Fruit fly (Drosophila melanogaster) whole organism, embryonic: Measurements from ENCODE around the gene CG7860.

Experiments used
- CG10274 ChIP-seq: fragments of 200-800 bp; sonication (Bioruptor generic); optimal IDR thresholded peaks from 3 replicates; lab custom pipeline; 2017; ENCODE audit warnings: missing biosample characterization, mild to moderate bottlenecking, missing genetic modification characterization
- CG10565 ChIP-seq: fragments of 200-800 bp; sonication (Bioruptor generic); optimal IDR thresholded peaks from 3 replicates; lab custom pipeline; 2016; ENCODE audit warnings: missing biosample characterization, mild to moderate bottlenecking, missing genetic modification characterization
- CG10979 ChIP-seq: fragments of 200-800 bp; sonication (Bioruptor generic); optimal IDR thresholded peaks from 2 replicates; lab custom pipeline; 2018; ENCODE audit warnings: missing biosample characterization, mild to moderate bottlenecking, missing genetic modification characterization, moderate library complexity
- CG11504 ChIP-seq: fragments of 200-800 bp; sonication (Bioruptor generic); optimal IDR thresholded peaks from 3 replicates; lab custom pipeline; 2019; ENCODE audit warnings: missing biosample characterization, mild to moderate bottlenecking, missing genetic modification characterization, moderate library complexity
- CG12391 ChIP-seq: fragments of 200-800 bp; sonication (Bioruptor generic); optimal IDR thresholded peaks from 3 replicates; lab custom pipeline; 2018; ENCODE audit warnings: missing biosample characterization, mild to moderate bottlenecking, missing genetic modification characterization, moderate library complexity
- CG12942 ChIP-seq: fragments of 200-800 bp; sonication (Bioruptor generic); optimal IDR thresholded peaks from 3 replicates; lab custom pipeline; 2016; ENCODE audit warnings: missing biosample characterization, missing genetic modification characterization
- CG14050 ChIP-seq: fragments of 200-800 bp; sonication (Bioruptor generic); IDR thresholded peaks from 3 replicates; pipeline ENCODE4 v1.3.6; 2022; ENCODE audit warnings: missing biosample characterization, missing genetic modification characterization
- CG15601 ChIP-seq: fragments of 200-800 bp; sonication (Bioruptor generic); optimal IDR thresholded peaks from 3 replicates; lab custom pipeline; 2019; ENCODE audit warnings: missing biosample characterization, mild to moderate bottlenecking, missing genetic modification characterization, moderate library complexity
- CG18619 ChIP-seq: fragments of 200-800 bp; sonication (Bioruptor generic); optimal IDR thresholded peaks from 3 replicates; lab custom pipeline; 2017; ENCODE audit warnings: missing biosample characterization, mild to moderate bottlenecking, missing genetic modification characterization
- CG2202 ChIP-seq: fragments of 200-800 bp; sonication (Bioruptor generic); optimal IDR thresholded peaks from 2 replicates; lab custom pipeline; 2018; ENCODE audit warnings: missing biosample characterization, mild to moderate bottlenecking, missing genetic modification characterization
- CG31441 ChIP-seq: fragments of 200-800 bp; sonication (Bioruptor generic); IDR thresholded peaks from 2 replicates; pipeline ENCODE4 v1.3.6; 2022; ENCODE audit warnings: missing biosample characterization, missing genetic modification characterization
- CG3407 ChIP-seq: fragments of 200-800 bp; sonication (Bioruptor generic); optimal IDR thresholded peaks from 2 replicates; lab custom pipeline; 2018; ENCODE audit warnings: missing biosample characterization, mild to moderate bottlenecking, missing genetic modification characterization
- CG3726 ChIP-seq: fragments of 200-800 bp; sonication (Bioruptor generic); IDR thresholded peaks from 3 replicates; pipeline ENCODE4, ENCODE4 v1.3.6; 2022; ENCODE audit warnings: missing biosample characterization, missing genetic modification characterization
- CG4282 ChIP-seq: fragments of 200-800 bp; sonication (Bioruptor generic); optimal IDR thresholded peaks from 2 replicates; lab custom pipeline; 2016; ENCODE audit warnings: missing biosample characterization, missing genetic modification characterization
- CG4360 ChIP-seq: fragments of 200-800 bp; sonication (Bioruptor generic); IDR thresholded peaks from 2 replicates; pipeline ENCODE4 v1.3.6; 2022; ENCODE audit warnings: missing biosample characterization, missing genetic modification characterization
- CG7357 ChIP-seq: fragments of 200-800 bp; sonication (Bioruptor generic); IDR thresholded peaks from 3 replicates; pipeline ENCODE4 v1.3.6; 2022; ENCODE audit warnings: missing biosample characterization, missing genetic modification characterization
- CG7928 ChIP-seq: fragments of 200-800 bp; sonication (Bioruptor generic); optimal IDR thresholded peaks from 2 replicates; lab custom pipeline; 2017; ENCODE audit warnings: missing biosample characterization, mild to moderate bottlenecking, missing genetic modification characterization
- CG8290 ChIP-seq, 3 experiments: fragments of 200-800 bp; sonication (Bioruptor generic); optimal IDR thresholded peaks; 2 replicates each; lab custom pipeline; 2016 to 2019; ENCODE audit warnings: missing biosample characterization in 3 of 3, missing genetic modification characterization in 3 of 3, mild to moderate bottlenecking in 2 of 3, moderate library complexity in 1 of 3
- Dp ChIP-seq: fragments of 200-800 bp; sonication (Bioruptor generic); optimal IDR thresholded peaks from 2 replicates; lab custom pipeline; 2018; ENCODE audit warnings: missing biosample characterization, mild to moderate bottlenecking, missing genetic modification characterization, moderate library complexity
- Eip74EF ChIP-seq, 2 experiments: fragments of 200-800 bp in 1 of 2; fragments of >200 bp in 1 of 2; sonication (Bioruptor generic) in 1 of 2; optimal IDR thresholded peaks; 2 replicates each; lab custom pipeline; 2017 to 2019; ENCODE audit warnings: missing biosample characterization in 2 of 2, missing genetic modification characterization in 2 of 2, mild to moderate bottlenecking in 1 of 2, moderate library complexity in 1 of 2
- Elba2 ChIP-seq: fragments of 200-800 bp; sonication (Bioruptor generic); optimal IDR thresholded peaks from 3 replicates; lab custom pipeline; 2016; ENCODE audit warnings: missing biosample characterization, missing genetic modification characterization
- Ets65A ChIP-seq: fragments of 200-800 bp; sonication (Bioruptor generic); peaks from one replicate; lab custom pipeline; 2016; ENCODE audit warnings: missing biosample characterization, missing genetic modification characterization
- Fer2 ChIP-seq: fragments of 200-800 bp; sonication (Bioruptor generic); optimal IDR thresholded peaks from 2 replicates; lab custom pipeline; 2018; ENCODE audit warnings: missing biosample characterization, mild to moderate bottlenecking, missing genetic modification characterization, moderate library complexity
- Hr3 ChIP-seq: fragments of 200-800 bp; sonication (Bioruptor generic); optimal IDR thresholded peaks from 3 replicates; lab custom pipeline; 2016; ENCODE audit warnings: missing biosample characterization, missing genetic modification characterization
- MTF-1 ChIP-seq: fragments of 200-800 bp; sonication (Bioruptor generic); optimal IDR thresholded peaks from 2 replicates; lab custom pipeline; 2018; ENCODE audit warnings: missing biosample characterization, mild to moderate bottlenecking, missing genetic modification characterization, borderline replicate concordance
- Med ChIP-seq: fragments of 200-800 bp; sonication (Bioruptor generic); peaks from one replicate; lab custom pipeline; 2016; ENCODE audit warnings: missing biosample characterization, missing genetic modification characterization, mild to moderate bottlenecking, inconsistent platforms, moderate library complexity
- NC2α ChIP-seq: fragments of 200-800 bp; sonication (Bioruptor generic); optimal IDR thresholded peaks from 2 replicates; lab custom pipeline; 2016; ENCODE audit warnings: missing biosample characterization, missing genetic modification characterization
- NC2β ChIP-seq: fragments of 200-800 bp; sonication (Bioruptor generic); optimal IDR thresholded peaks from 2 replicates; lab custom pipeline; 2016; ENCODE audit warnings: missing biosample characterization, missing genetic modification characterization
- PHDP ChIP-seq: fragments of 200-800 bp; sonication (Bioruptor generic); optimal IDR thresholded peaks from 3 replicates; lab custom pipeline; 2018; ENCODE audit warnings: missing biosample characterization, mild to moderate bottlenecking, missing genetic modification characterization, moderate library complexity
- Rx ChIP-seq: fragments of 200-800 bp; sonication (Bioruptor generic); IDR thresholded peaks from 2 replicates; pipeline ENCODE4 v1.3.6; 2022; ENCODE audit warnings: missing biosample characterization, missing genetic modification characterization
- Side ChIP-seq: fragments of 200-800 bp; sonication (Bioruptor generic); optimal IDR thresholded peaks from 2 replicates; lab custom pipeline; 2016; ENCODE audit warnings: missing biosample characterization, missing genetic modification characterization
- cad ChIP-seq: fragments of >200 bp; optimal IDR thresholded peaks from 2 replicates; lab custom pipeline; 2017; ENCODE audit warnings: missing biosample characterization, missing genetic modification characterization
- cato ChIP-seq: fragments of 200-800 bp; sonication (Bioruptor generic); optimal IDR thresholded peaks from 2 replicates; lab custom pipeline; 2016; ENCODE audit warnings: missing biosample characterization, missing genetic modification characterization, borderline replicate concordance
- chinmo ChIP-seq: fragments of 200-800 bp; sonication (Bioruptor generic); IDR thresholded peaks from 4 replicates; pipeline ENCODE4 v1.3.6; 2022; ENCODE audit warnings: missing biosample characterization, missing genetic modification characterization; ENCODE audit not compliant: partially characterized antibody
- crp ChIP-seq, 2 experiments: fragments of 200-800 bp; sonication (Bioruptor generic); optimal IDR thresholded peaks; 2 replicates in 1 of 2; 3 replicates in 1 of 2; lab custom pipeline; 2017; ENCODE audit warnings: missing biosample characterization in 2 of 2, missing genetic modification characterization in 2 of 2, mild to moderate bottlenecking in 1 of 2, moderate library complexity in 1 of 2
- ems ChIP-seq: fragments of 200-800 bp; sonication (Bioruptor generic); optimal IDR thresholded peaks from 3 replicates; lab custom pipeline; 2016; ENCODE audit warnings: missing biosample characterization, missing genetic modification characterization
- gcm ChIP-seq: fragments of 200-800 bp; sonication (Bioruptor generic); optimal IDR thresholded peaks from 2 replicates; lab custom pipeline; 2019; ENCODE audit warnings: missing biosample characterization, mild to moderate bottlenecking, missing genetic modification characterization, moderate library complexity
- grau ChIP-seq: fragments of 200-800 bp; optimal IDR thresholded peaks from 3 replicates; lab custom pipeline; 2019; ENCODE audit warnings: missing biosample characterization, mild to moderate bottlenecking, missing genetic modification characterization, moderate library complexity
- hbn ChIP-seq: fragments of 200-800 bp; sonication (Bioruptor generic); IDR thresholded peaks from 2 replicates; pipeline ENCODE4 v1.3.6; 2022; ENCODE audit warnings: missing biosample characterization, missing genetic modification characterization; ENCODE audit not compliant: partially characterized antibody
- insv ChIP-seq, 2 experiments: fragments of 200-800 bp; sonication (Bioruptor generic); optimal IDR thresholded peaks; 3 replicates each; lab custom pipeline; 2016 to 2018; ENCODE audit warnings: missing biosample characterization in 2 of 2, missing genetic modification characterization in 2 of 2
- jumu ChIP-seq: fragments of 200-800 bp; sonication (Bioruptor generic); optimal IDR thresholded peaks from 3 replicates; lab custom pipeline; 2016; ENCODE audit warnings: missing biosample characterization, missing genetic modification characterization
- nom ChIP-seq: fragments of 200-800 bp; sonication (Bioruptor generic); optimal IDR thresholded peaks from 2 replicates; lab custom pipeline; 2017; ENCODE audit warnings: missing biosample characterization, missing genetic modification characterization, mild to moderate bottlenecking, moderate library complexity, missing genetic modification reagents
- pita ChIP-seq: fragments of 200-800 bp; sonication (Bioruptor generic); optimal IDR thresholded peaks from 2 replicates; lab custom pipeline; 2017; ENCODE audit warnings: missing biosample characterization, mild to moderate bottlenecking, missing genetic modification characterization
- pum ChIP-seq: fragments of 200-800 bp; sonication (Bioruptor generic); optimal IDR thresholded peaks from 2 replicates; lab custom pipeline; 2016; ENCODE audit warnings: missing biosample characterization, missing genetic modification characterization
- rib ChIP-seq: fragments of 200-800 bp; sonication (Bioruptor generic); IDR thresholded peaks from 2 replicates; pipeline ENCODE4 v1.3.6; 2022; ENCODE audit warnings: missing biosample characterization, missing genetic modification characterization
- sens-2 ChIP-seq: fragments of 200-800 bp; sonication (Bioruptor generic); IDR thresholded peaks from 2 replicates; pipeline ENCODE4 v1.3.6; 2022; ENCODE audit warnings: missing biosample characterization, missing genetic modification characterization
- tna ChIP-seq: fragments of 200-800 bp; sonication (Bioruptor generic); IDR thresholded peaks from 2 replicates; pipeline ENCODE4 v1.3.6; 2022; ENCODE audit warnings: missing biosample characterization, missing genetic modification characterization; ENCODE audit not compliant: partially characterized antibody
- usp ChIP-seq: fragments of >200 bp; optimal IDR thresholded peaks from 2 replicates; lab custom pipeline; 2017; ENCODE audit warnings: missing biosample characterization, missing genetic modification characterization

Gene CG7860

dm6 chrX:15618953-15619630 is 50.3 kb downstream of the CG7860 start (continued):
- peak; percentile 72 for TF ChIP-seq Side (GFP tag; lab: Kevin White, UChicago)
- TF ChIP-seq ems (GFP tag; lab: Kevin White, UChicago): peak; percentile 66
- TF ChIP-seq Ets65A (GFP tag; lab: Kevin White, UChicago): peak; percentile 98
- TF ChIP-seq pum (GFP tag; lab: Kevin White, UChicago): peak; percentile 65
- TF ChIP-seq cato: peak; percentile 70
- TF ChIP-seq CG3407 (GFP tag; lab: Kevin White, UChicago): peak; percentile 62
- TF ChIP-seq CG4360 (GFP tag; lab: Robert Waterston, UW): 0 out of 2 replicates have a peak, but pooled peaks have one; percentile 15
- peak; percentile 79 for TF ChIP-seq grau
- TF ChIP-seq Rx: peak; percentile 76
- TF ChIP-seq NC2β (GFP tag; lab: Kevin White, UChicago): peak; percentile 33
- peak; percentile 54 for TF ChIP-seq CG2202
- peak; percentile 72 for TF ChIP-seq CG15601 (tag; lab: Kevin White, UChicago)
- peak; percentile 95 for TF ChIP-seq Med (GFP tag; lab: Kevin White, UChicago)
- TF ChIP-seq CG31441 (GFP tag; lab: Robert Waterston, UW): peak; percentile 81
- peak; percentile 77 for TF ChIP-seq jumu (GFP tag; lab: Kevin White, UChicago)
- TF ChIP-seq gcm: peak; percentile 56
- TF ChIP-seq nom (GFP tag; lab: Kevin White, UChicago): no peak
- peak; percentile 83 for TF ChIP-seq Hr3 (GFP tag; lab: Kevin White, UChicago)
- TF ChIP-seq CG12391 (tag; lab: Kevin White, UChicago): peak; percentile 79
- TF ChIP-seq Elba2: no peak
- TF ChIP-seq crp (GFP tag; optimal IDR thresholded peaks at IDR 0.05; lab: Kevin White, UChicago): peak in 1 of 2 experiments; percentile 25
- TF ChIP-seq CG8290 (GFP tag; optimal IDR thresholded peaks at IDR 0.05; lab: Kevin White, UChicago): peak; percentile 80
- TF ChIP-seq CG8290 (tag; optimal IDR thresholded peaks at IDR 0.05; lab: Kevin White, UChicago): peak in 1 of 2 experiments; percentile 78
- peak; percentile 17 for TF ChIP-seq Fer2
- no peak for TF ChIP-seq insv (GFP tag; optimal IDR thresholded peaks at IDR 0.05; lab: Kevin White, UChicago)
- peak; percentile 61 for TF ChIP-seq NC2α
- no peak for TF ChIP-seq usp (GFP tag; lab: Kevin White, UChicago)
- 0 out of 2 replicates have a peak, but pooled peaks have one; percentile 34 for TF ChIP-seq sens-2
- TF ChIP-seq CG14050 (GFP tag; lab: Robert Waterston, UW): peak; percentile 67; the same call in 2 of the 3 replicates
- no peak for TF ChIP-seq CG7928
- TF ChIP-seq CG12942 (GFP tag; lab: Kevin White, UChicago): peak; percentile 81
- peak; percentile 3 for TF ChIP-seq MTF-1 (GFP tag; lab: Kevin White, UChicago)
- peak; percentile 82 for TF ChIP-seq CG10979 (tag; lab: Kevin White, UChicago)
- peak; percentile 73 for TF ChIP-seq CG18619
- no peak for TF ChIP-seq CG4282 (GFP tag; lab: Kevin White, UChicago)
- TF ChIP-seq CG11504 (tag; lab: Kevin White, UChicago): peak; percentile 89
- TF ChIP-seq CG7357 (GFP tag; lab: Robert Waterston, UW): peak; percentile 33; the same call in 1 of the 3 replicates
- TF ChIP-seq Eip74EF (GFP tag; optimal IDR thresholded peaks at IDR 0.05; lab: Kevin White, UChicago): peak in 1 of 2 experiments; percentile 61
- TF ChIP-seq pita (GFP tag; lab: Kevin White, UChicago): no peak
- TF ChIP-seq CG10274 (GFP tag; lab: Kevin White, UChicago): peak; percentile 60
- no peak for TF ChIP-seq rib (GFP tag; lab: Robert Waterston, UW)
- peak; percentile 69 for TF ChIP-seq PHDP (tag; lab: Kevin White, UChicago)
- TF ChIP-seq CG3726: peak; percentile 73; the same call in 2 of the 3 replicates
- TF ChIP-seq tna (GFP tag; lab: Robert Waterston, UW): no peak
- no peak for TF ChIP-seq CG10565 (GFP tag; lab: Kevin White, UChicago)
- no peak for TF ChIP-seq hbn (GFP tag; lab: Robert Waterston, UW)
- TF ChIP-seq chinmo (GFP tag; lab: Robert Waterston, UW): no peak
- no peak for TF ChIP-seq cad (GFP tag; lab: Kevin White, UChicago)
- no peak for TF ChIP-seq Dp (GFP tag; lab: Kevin White, UChicago)
